1 fruit fly cellular context compared by ENCODE assay signal in genomic region chr3R:13840956-13841355, dm6.
TF ChIP-seq lines count a peak whose summit lies in the region.

No protein-coding gene starts in this region.

TF ChIP-seq in whole organism, embryonic, 481 proteins besides CTCF, POLR2A, EP300 and RAD21 (continued from another document):
- TF ChIP-seq Ets97D (GFP tag; optimal IDR thresholded peaks at IDR 0.05; lab: Kevin White, UChicago) (no peak), CG17328 (GFP tag; IDR thresholded peaks at IDR 0.05; lab: Robert Waterston, UW) (0 out of 2 replicates have a peak, but pooled peaks have one; percentile 37), Nf-YA (GFP tag; IDR thresholded peaks at IDR 0.05; lab: Robert Waterston, UW) (no peak), Lim3 (GFP tag; IDR thresholded peaks at IDR 0.05; lab: Robert Waterston, UW) (no peak), CG17186 (GFP tag; optimal IDR thresholded peaks at IDR 0.05; lab: Kevin White, UChicago) (no peak), CG7963 (GFP tag; IDR thresholded peaks at IDR 0.05; lab: Robert Waterston, UW; ENCODE audit: partially characterized antibody) (no peak), CG4617 (GFP tag; optimal IDR thresholded peaks at IDR 0.05; lab: Kevin White, UChicago; ENCODE audit: borderline replicate concordance) (no peak), pnt (GFP tag; optimal IDR thresholded peaks at IDR 0.05; lab: Kevin White, UChicago) (no peak), H2.0 (GFP tag; IDR thresholded peaks at IDR 0.05; lab: Robert Waterston, UW) (no peak), CG8388 (GFP tag; optimal IDR thresholded peaks at IDR 0.05; lab: Kevin White, UChicago) (no peak), bcd (GFP tag; optimal IDR thresholded peaks at IDR 0.05; lab: Kevin White, UChicago) (no peak), crp (GFP tag; optimal IDR thresholded peaks at IDR 0.05; lab: Kevin White, UChicago) (no peak), bab2 (GFP tag; optimal IDR thresholded peaks at IDR 0.05; lab: Kevin White, UChicago) (no peak), nom (GFP tag; optimal IDR thresholded peaks at IDR 0.05; lab: Kevin White, UChicago) (peak; percentile 22), Ptx1 (GFP tag; IDR thresholded peaks at IDR 0.05; lab: Robert Waterston, UW) (no peak), dmrt11E (tag; optimal IDR thresholded peaks at IDR 0.05; lab: Kevin White, UChicago) (peak; percentile 15), Drgx (GFP tag; IDR thresholded peaks at IDR 0.05; lab: Robert Waterston, UW) (0 out of 2 replicates have a peak, but pooled peaks have one; percentile 8), hth (optimal IDR thresholded peaks at IDR 0.05; lab: Kevin White, UChicago) (no peak), Hsf (GFP tag; optimal IDR thresholded peaks at IDR 0.05; lab: Kevin White, UChicago) (no peak), Oli (tag; optimal IDR thresholded peaks at IDR 0.05; lab: Kevin White, UChicago) (no peak), gem (tag; optimal IDR thresholded peaks at IDR 0.05; lab: Kevin White, UChicago) (peak; percentile 5), caup (GFP tag; optimal IDR thresholded peaks at IDR 0.05; lab: Kevin White, UChicago; ENCODE audit: severe bottlenecking) (no peak), CG2678 (tag; optimal IDR thresholded peaks at IDR 0.05; lab: Kevin White, UChicago) (no peak), shn (GFP tag; optimal IDR thresholded peaks at IDR 0.05; lab: Kevin White, UChicago) (no peak), CG33557 (GFP tag; optimal IDR thresholded peaks at IDR 0.05; lab: Kevin White, UChicago) (no peak), usp (GFP tag; optimal IDR thresholded peaks at IDR 0.05; lab: Kevin White, UChicago) (no peak), CG3847 (GFP tag; IDR thresholded peaks at IDR 0.05; lab: Robert Waterston, UW) (no peak), tup (GFP tag; optimal IDR thresholded peaks at IDR 0.05; lab: Kevin White, UChicago) (no peak), Med (GFP tag; lab: Kevin White, UChicago) (peak; percentile 18), Sox102F (GFP tag; optimal IDR thresholded peaks at IDR 0.05; lab: Kevin White, UChicago) (no peak), jumu (GFP tag; optimal IDR thresholded peaks at IDR 0.05; lab: Kevin White, UChicago) (no peak), sd (tag; optimal IDR thresholded peaks at IDR 0.05; lab: Kevin White, UChicago) (no peak), CG9797 (GFP tag; optimal IDR thresholded peaks at IDR 0.05; lab: Kevin White, UChicago) (no peak), CG11695 (GFP tag; IDR thresholded peaks at IDR 0.05; lab: Robert Waterston, UW) (no peak), row (GFP tag; IDR thresholded peaks at IDR 0.05; lab: Robert Waterston, UW) (peak; percentile 26; the same call in 1 of the 3 replicates), CG8944 (GFP tag; optimal IDR thresholded peaks at IDR 0.05; lab: Kevin White, UChicago) (no peak), CG12299 (tag; optimal IDR thresholded peaks at IDR 0.05; lab: Kevin White, UChicago) (no peak), sens-2 (GFP tag; IDR thresholded peaks at IDR 0.05; lab: Robert Waterston, UW) (no peak), CG31388 (GFP tag; optimal IDR thresholded peaks at IDR 0.05; lab: Kevin White, UChicago) (no peak), trh (GFP tag; optimal IDR thresholded peaks at IDR 0.05; lab: Kevin White, UChicago) (no peak), Six4 (GFP tag; optimal IDR thresholded peaks at IDR 0.05; lab: Kevin White, UChicago) (no peak), sisA (GFP tag; IDR thresholded peaks at IDR 0.05; lab: Robert Waterston, UW) (no peak; the same call in 1 of the 2 replicates), sc (optimal IDR thresholded peaks at IDR 0.05; lab: Kevin White, UChicago) (no peak), sc (GFP tag; optimal IDR thresholded peaks at IDR 0.05; lab: Kevin White, UChicago) (no peak), Ssrp (tag; optimal IDR thresholded peaks at IDR 0.05; lab: Kevin White, UChicago) (no peak), yki (optimal IDR thresholded peaks at IDR 0.05; lab: Kevin White, UChicago) (no peak), Adf1 (GFP tag; IDR thresholded peaks at IDR 0.05; lab: Robert Waterston, UW) (no peak)
